Worm (Caenorhabditis elegans): ENCODE results near the gene ttr-24.

ttr-24 gene

ce11 chrV:18571533-18571932, 15.1 kb upstream of the ttr-24 start, which contains the start of gene Y51A2D.21:
TSS of gene Y51A2D.21 (plus strand) at chrV:18571833.
- TF ChIP-seq unc-62 (GFP tag; optimal IDR thresholded peaks at IDR 0.05) = no peak

ce11 chrV:18569445-18569844, 13.0 kb upstream of the ttr-24 start:
- TF ChIP-seq unc-62 (GFP tag; optimal IDR thresholded peaks at IDR 0.05) = no peak

- TF ChIP-seq unc-62 (GFP tag; optimal IDR thresholded peaks at IDR 0.05) = no peak
Observed at ce11 chrV:18565621-18566020, 9.2 kb upstream of the ttr-24 start.

- no peak for TF ChIP-seq unc-62 (GFP tag; optimal IDR thresholded peaks at IDR 0.05)
Observed at ce11 chrV:18564786-18565185, 8.3 kb upstream of the ttr-24 start, which contains the start of gene srg-34. TSS of gene srg-34 (minus strand) at chrV:18564886.

- TF ChIP-seq unc-62 (GFP tag; optimal IDR thresholded peaks at IDR 0.05) = no peak
Observed at ce11 chrV:18560944-18561343, 4.5 kb upstream of the ttr-24 start.

ce11 chrV:18560188-18560587, 3.7 kb upstream of the ttr-24 start, which contains the start of gene ttr-26:
TSS of gene ttr-26 (minus strand) at chrV:18560288.
- no peak for TF ChIP-seq unc-62 (GFP tag; optimal IDR thresholded peaks at IDR 0.05)

ce11 chrV:18553750-18554149, 2.7 kb downstream of the ttr-24 start, which contains the start of gene Y51A2D.8:
TSS of gene Y51A2D.8 (minus strand) at chrV:18553850.
- TF ChIP-seq unc-62 (GFP tag; optimal IDR thresholded peaks at IDR 0.05) = no peak

ce11 chrV:18536015-18536414, 20.4 kb downstream of the ttr-24 start:
- TF ChIP-seq unc-62 (GFP tag; optimal IDR thresholded peaks at IDR 0.05) = no peak

ce11 chrV:18533606-18534005, 22.8 kb downstream of the ttr-24 start, which contains the start of gene ints-5:
TSS of gene ints-5 (plus strand) at chrV:18533953.
- no peak for TF ChIP-seq unc-62 (GFP tag; optimal IDR thresholded peaks at IDR 0.05)

ce11 chrV:18524460-18524859, 32.0 kb downstream of the ttr-24 start, which contains the start of gene hmit-1.2:
TSS of gene hmit-1.2 (plus strand) at chrV:18524760.
- no peak for TF ChIP-seq unc-62 (GFP tag; optimal IDR thresholded peaks at IDR 0.05)

- TF ChIP-seq unc-62 (GFP tag; optimal IDR thresholded peaks at IDR 0.05) = no peak
Observed at ce11 chrV:18516496-18516895, 39.9 kb downstream of the ttr-24 start, which contains the start of gene hmit-1.1. TSS of gene hmit-1.1 (plus strand) at chrV:18516789.

- no peak for TF ChIP-seq unc-62 (GFP tag; optimal IDR thresholded peaks at IDR 0.05)
Observed at ce11 chrV:18511847-18512246, 44.6 kb downstream of the ttr-24 start.

- no peak for TF ChIP-seq unc-62 (GFP tag; optimal IDR thresholded peaks at IDR 0.05)
Observed at ce11 chrV:18508564-18508963, 47.9 kb downstream of the ttr-24 start, which contains the start of gene Y51A2D.1. TSS of gene Y51A2D.1 (plus strand) at chrV:18508864.

- TF ChIP-seq unc-62 (GFP tag; optimal IDR thresholded peaks at IDR 0.05) = no peak
Observed at ce11 chrV:18506772-18507171, 49.7 kb downstream of the ttr-24 start.
